Fruit fly (Drosophila melanogaster): ENCODE results near the gene CG6836.

Gene CG6836

DNA sequence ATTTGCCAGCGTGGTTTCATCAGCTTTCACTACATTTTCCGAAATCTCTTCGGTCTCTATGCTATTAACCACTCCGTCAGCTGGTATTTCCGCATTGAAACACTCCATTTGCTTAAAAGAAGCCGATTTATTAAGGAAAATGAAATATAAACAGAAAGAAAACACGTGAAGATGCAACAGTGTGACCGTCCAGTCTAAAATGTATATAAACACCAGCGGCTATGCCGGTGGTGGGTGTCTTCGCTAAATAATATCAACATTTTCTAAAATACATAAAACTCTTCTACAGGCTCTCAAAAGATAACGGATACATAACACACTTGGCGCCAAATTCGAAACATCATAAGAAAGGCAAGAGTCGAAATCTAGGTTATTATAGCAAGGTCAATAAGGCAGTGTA, 50.0 kb downstream of the CG6836 start, which contains the start of gene CG3808:
CG3808 (minus strand) TSS at position 196 of the 400 bp plus-strand sequence.
- no peak for TF ChIP-seq CG17801 (GFP tag; optimal IDR thresholded peaks at IDR 0.05; ENCODE audit: partially characterized antibody)

DNA sequence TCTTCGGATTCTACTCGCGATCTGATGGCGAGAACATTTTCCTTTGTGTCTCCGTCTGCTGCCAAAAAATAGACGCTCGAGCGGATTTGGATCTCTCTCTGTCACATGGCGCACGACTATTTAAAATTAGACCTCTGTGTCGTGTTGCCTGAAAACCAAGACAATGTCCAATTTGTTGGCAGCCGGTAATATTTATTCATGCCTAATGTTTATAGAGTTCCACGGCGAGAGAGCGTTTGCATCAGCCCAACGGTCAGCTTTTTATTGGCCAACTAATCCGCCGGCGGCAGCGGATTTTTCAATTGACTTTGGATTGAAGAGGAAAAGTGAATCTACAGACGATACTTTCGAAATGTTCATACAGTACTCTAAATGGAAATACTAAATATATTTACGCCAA, 52.8 kb downstream of the CG6836 start, which contains the start of gene SmydA-2:
SmydA-2 (minus strand) TSS at position 33 of the 400 bp plus-strand sequence.
- TF ChIP-seq CG17801 (GFP tag; optimal IDR thresholded peaks at IDR 0.05; ENCODE audit: partially characterized antibody) = no peak

DNA sequence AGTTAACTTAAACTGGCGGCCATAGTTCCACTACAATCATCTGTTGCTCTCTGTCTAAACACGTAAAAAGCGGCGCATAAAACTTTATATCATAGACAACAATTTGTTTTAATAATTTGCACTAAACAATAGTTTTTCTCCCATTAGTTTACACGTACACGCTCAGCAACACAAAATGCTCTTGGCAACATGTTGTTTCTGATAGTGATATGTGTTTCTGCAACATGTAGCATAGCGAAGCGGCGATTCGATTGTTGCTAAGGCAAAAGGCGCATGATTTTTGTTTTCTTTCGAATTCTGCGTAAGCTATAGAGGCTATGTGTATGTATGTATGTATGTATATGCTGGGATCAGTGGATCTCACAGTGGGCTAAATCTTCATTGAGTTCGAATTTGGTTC, 53.7 kb downstream of the CG6836 start:
- TF ChIP-seq CG17801 (GFP tag; optimal IDR thresholded peaks at IDR 0.05; ENCODE audit: partially characterized antibody) = no peak
